Fruit fly (Drosophila melanogaster) whole organism, wandering third instar larva: ENCODE results near the gene Acsf2.

Experiments
- Dfd ChIP-seq: fragments of >200 bp; optimal IDR thresholded peaks from 2 replicates; lab custom pipeline; 2017; ENCODE audit warnings: missing biosample characterization, missing genetic modification characterization
- Hr78 ChIP-seq: fragments of >200 bp; optimal IDR thresholded peaks from 2 replicates; lab custom pipeline; 2017; ENCODE audit warnings: missing biosample characterization, missing genetic modification characterization
- Hr83 ChIP-seq: fragments of 200-300 bp; sonication (Bioruptor generic); optimal IDR thresholded peaks from 2 replicates; lab custom pipeline; 2016; ENCODE audit warnings: missing biosample characterization, mild to moderate bottlenecking, missing genetic modification characterization, moderate library complexity; ENCODE audit not compliant: poor library complexity, severe bottlenecking
- brk ChIP-seq: fragments of 200-800 bp; sonication (Bioruptor generic); optimal IDR thresholded peaks from 2 replicates; lab custom pipeline; 2016; ENCODE audit warnings: missing biosample characterization, mild to moderate bottlenecking, missing genetic modification characterization
- h ChIP-seq: fragments of 200-800 bp; sonication (Bioruptor generic); optimal IDR thresholded peaks from 3 replicates; lab custom pipeline; 2016; ENCODE audit warnings: missing biosample characterization, mild to moderate bottlenecking, missing genetic modification characterization
- pan ChIP-seq: fragments of >200 bp; optimal IDR thresholded peaks from 2 replicates; lab custom pipeline; 2017
- rgr ChIP-seq: fragments of 200-800 bp; sonication (Bioruptor generic); optimal IDR thresholded peaks from 3 replicates; lab custom pipeline; 2016; ENCODE audit warnings: missing biosample characterization, mild to moderate bottlenecking, missing genetic modification characterization
- usp ChIP-seq: fragments of >200 bp; optimal IDR thresholded peaks from 2 replicates; lab custom pipeline; 2017; ENCODE audit warnings: missing biosample characterization, missing genetic modification characterization

dm6 chr2L:5342119-5342817 lies at the start of gene Acsf2:
- TF ChIP-seq Hr78 (no peak), pan (no peak), Dfd (GFP tag; lab: Kevin White, UChicago) (peak; percentile 68), usp (GFP tag; lab: Kevin White, UChicago) (no peak), rgr (GFP tag; lab: Kevin White, UChicago) (peak; percentile 92), brk (GFP tag; lab: Kevin White, UChicago) (peak; percentile 53), Hr83 (GFP tag; lab: Kevin White, UChicago) (no peak), h (GFP tag; lab: Kevin White, UChicago) (peak; percentile 93)
